Fruit fly (Drosophila melanogaster): ENCODE measurements around the gene Wdr81.

Gene Wdr81

DNA sequence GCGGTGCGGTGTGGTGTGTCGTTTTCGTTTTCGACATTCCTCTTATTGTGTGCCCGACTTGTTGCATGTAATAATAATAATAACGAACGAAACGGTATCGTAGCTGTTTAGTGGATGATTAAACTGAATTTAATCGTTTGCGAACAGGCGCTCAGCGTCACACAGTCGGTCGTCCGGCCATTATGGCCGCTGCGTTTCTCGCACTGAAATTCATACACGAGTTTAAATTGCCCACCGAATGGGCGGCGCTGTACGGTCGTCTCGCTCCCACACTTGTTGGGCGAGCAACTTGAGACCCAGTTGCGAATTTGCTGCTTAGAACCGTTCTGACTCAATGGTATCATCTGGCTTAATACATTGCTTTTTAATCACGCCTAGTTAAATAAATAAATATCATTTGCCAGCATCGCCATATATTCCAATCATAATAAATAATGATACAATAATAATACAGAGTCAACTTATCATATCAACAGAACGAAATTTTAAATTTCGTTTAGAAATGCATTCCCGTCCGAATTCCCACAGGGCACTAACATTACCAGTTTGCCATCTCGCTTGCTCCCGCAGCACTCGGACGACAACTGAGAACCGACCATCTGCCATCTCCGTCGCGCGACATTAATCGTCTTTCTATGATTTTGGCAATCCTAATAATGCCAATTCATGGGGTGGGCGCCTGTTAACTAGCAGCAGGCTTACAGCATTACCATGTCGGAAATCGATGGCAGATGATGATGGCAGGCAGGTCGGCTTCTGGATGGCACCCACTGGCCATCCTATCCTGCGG is 9.7 kb downstream of the Wdr81 start (continued):
- peak; percentile 91 for TF ChIP-seq mirr (GFP tag; optimal IDR thresholded peaks at IDR 0.05)
- TF ChIP-seq kni (GFP tag; optimal IDR thresholded peaks at IDR 0.05) = no peak
- TF ChIP-seq HLHmδ (GFP tag; optimal IDR thresholded peaks at IDR 0.05) = peak; percentile 61
- TF ChIP-seq CG15696 (tag; optimal IDR thresholded peaks at IDR 0.05) = peak; percentile 94
- peak; percentile 82 for TF ChIP-seq CG8281 (tag; optimal IDR thresholded peaks at IDR 0.05)
- TF ChIP-seq lmd (GFP tag; IDR thresholded peaks at IDR 0.05) = no peak
- no peak for TF ChIP-seq CG34422 (GFP tag; IDR thresholded peaks at IDR 0.05)
- TF ChIP-seq cg (GFP tag; optimal IDR thresholded peaks at IDR 0.05) = no peak
- TF ChIP-seq CG6683 (GFP tag; optimal IDR thresholded peaks at IDR 0.05) = peak; percentile 83
- TF ChIP-seq CG9932 (GFP tag; IDR thresholded peaks at IDR 0.05) = no peak
- TF ChIP-seq CG8290 (GFP tag; optimal IDR thresholded peaks at IDR 0.05) = peak; percentile 89
- peak in 1 of 2 experiments; percentile 90 for TF ChIP-seq CG8290 (tag; optimal IDR thresholded peaks at IDR 0.05)
- TF ChIP-seq salm (tag; optimal IDR thresholded peaks at IDR 0.05) = peak; percentile 73
- TF ChIP-seq tna (GFP tag; IDR thresholded peaks at IDR 0.05; ENCODE audit: partially characterized antibody) = no peak
- peak; percentile 64 for TF ChIP-seq CG6254 (GFP tag; optimal IDR thresholded peaks at IDR 0.05)
- TF ChIP-seq fru (optimal IDR thresholded peaks at IDR 0.05) = no peak
- no peak for TF ChIP-seq Neu2 (GFP tag; optimal IDR thresholded peaks at IDR 0.05; ENCODE audit: borderline replicate concordance)
- no peak for TF ChIP-seq Lim3 (GFP tag; IDR thresholded peaks at IDR 0.05)
- peak; percentile 32 for TF ChIP-seq CG17186 (GFP tag; optimal IDR thresholded peaks at IDR 0.05)
- no peak for TF ChIP-seq vvl (GFP tag; IDR thresholded peaks at IDR 0.05)
- peak; percentile 76 for TF ChIP-seq CG12071 (GFP tag; optimal IDR thresholded peaks at IDR 0.05)
- TF ChIP-seq CG2202 (tag; optimal IDR thresholded peaks at IDR 0.05) = peak; percentile 67
- TF ChIP-seq Deaf1 (tag; optimal IDR thresholded peaks at IDR 0.05) = peak; percentile 61
- TF ChIP-seq CG3995 (GFP tag; optimal IDR thresholded peaks at IDR 0.05) = peak; percentile 73
- peak; percentile 93 for TF ChIP-seq lilli (GFP tag; optimal IDR thresholded peaks at IDR 0.05)
- no peak for TF ChIP-seq Doc3 (GFP tag; IDR thresholded peaks at IDR 0.05; ENCODE audit: partially characterized antibody)
- TF ChIP-seq D (optimal IDR thresholded peaks at IDR 0.05) = no peak
- TF ChIP-seq D (GFP tag; optimal IDR thresholded peaks at IDR 0.05) = peak; percentile 78
- TF ChIP-seq CG6654 (GFP tag; optimal IDR thresholded peaks at IDR 0.05) = peak; percentile 70
- TF ChIP-seq CG13624 (GFP tag; optimal IDR thresholded peaks at IDR 0.05) = peak; percentile 16
- no peak for TF ChIP-seq HLH3B (GFP tag; IDR thresholded peaks at IDR 0.05)
- no peak for TF ChIP-seq usp (GFP tag; optimal IDR thresholded peaks at IDR 0.05)
- no peak for TF ChIP-seq tio (GFP tag; optimal IDR thresholded peaks at IDR 0.05)
- TF ChIP-seq fd102C (GFP tag; optimal IDR thresholded peaks at IDR 0.05) = peak; percentile 36
- TF ChIP-seq ken (GFP tag; IDR thresholded peaks at IDR 0.05) = no peak
- TF ChIP-seq CG11723 (GFP tag; optimal IDR thresholded peaks at IDR 0.05) = peak; percentile 89
- no peak for TF ChIP-seq CG34224 (GFP tag; IDR thresholded peaks at IDR 0.05; ENCODE audit: partially characterized antibody)
- no peak for TF ChIP-seq ham (GFP tag; IDR thresholded peaks at IDR 0.05)
- TF ChIP-seq ERR (GFP tag; optimal IDR thresholded peaks at IDR 0.05) = no peak
- TF ChIP-seq BEAF-32 (GFP tag; optimal IDR thresholded peaks at IDR 0.05) = peak; percentile 20
- TF ChIP-seq jumu (GFP tag; optimal IDR thresholded peaks at IDR 0.05) = peak; percentile 47
- TF ChIP-seq CG12391 (tag; optimal IDR thresholded peaks at IDR 0.05) = peak; percentile 92
- no peak for TF ChIP-seq gce (GFP tag; IDR thresholded peaks at IDR 0.05)
- TF ChIP-seq bcd (GFP tag; optimal IDR thresholded peaks at IDR 0.05) = peak; percentile 93
- TF ChIP-seq CG17359 (tag; optimal IDR thresholded peaks at IDR 0.05) = peak; percentile 84
- TF ChIP-seq CG6272 (GFP tag; IDR thresholded peaks at IDR 0.05) = peak; percentile 86
- no peak for TF ChIP-seq Drgx (GFP tag; IDR thresholded peaks at IDR 0.05)
- TF ChIP-seq CG18619 (GFP tag; optimal IDR thresholded peaks at IDR 0.05) = peak; percentile 94
- TF ChIP-seq trem (tag; optimal IDR thresholded peaks at IDR 0.05) = peak; percentile 80
- no peak for TF ChIP-seq sens-2 (GFP tag; IDR thresholded peaks at IDR 0.05)
